Worm (Caenorhabditis elegans): ENCODE results near the gene B0507.9.
"Not testable (repeated sequence)": the region's sequence is repeated elsewhere in the genome, so short reads cannot be mapped to it uniquely, and the experiment has no call there.

DNA sequence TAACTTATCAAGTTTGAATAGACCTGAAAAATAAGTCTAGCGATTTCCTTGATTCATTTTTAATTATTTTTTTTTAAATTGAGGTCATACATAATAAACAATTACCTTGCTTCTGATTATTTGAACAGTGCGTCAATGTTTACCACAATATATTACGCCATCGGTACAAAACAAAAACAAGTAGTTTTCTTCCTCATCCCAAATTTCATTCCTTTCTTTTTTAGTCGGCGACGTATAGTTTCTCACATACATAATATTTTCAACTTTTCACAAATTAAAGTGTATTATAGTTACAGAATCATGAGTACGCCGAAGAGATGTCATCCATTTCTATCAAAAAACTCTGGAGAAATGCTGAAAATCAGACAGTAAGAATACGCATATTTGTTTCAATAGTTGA is 39.6 kb downstream of the B0507.9 start, which contains the start of gene droe-8:
- not testable (repeated sequence) for TF ChIP-seq pes-1 (GFP tag; IDR thresholded peaks at IDR 0.05); tbx-37 (GFP tag; conservative IDR thresholded peaks at IDR 0.05); ceh-36 (tag; optimal IDR thresholded peaks at IDR 0.05); ama-1 (optimal IDR thresholded peaks at IDR 0.05); hmbx-1 (tag; optimal IDR thresholded peaks at IDR 0.05); hmg-4 (GFP tag; optimal IDR thresholded peaks at IDR 0.05); sea-1 (GFP tag; conservative IDR thresholded peaks at IDR 0.05); F13C5.2 (tag; optimal IDR thresholded peaks at IDR 0.05); ceh-13 (GFP tag; optimal IDR thresholded peaks at IDR 0.05); hnd-1 (tag; optimal IDR thresholded peaks at IDR 0.05); flt-1 (GFP tag; IDR thresholded peaks at IDR 0.05); tra-4 (tag; optimal IDR thresholded peaks at IDR 0.05)
